Fruit fly (Drosophila melanogaster): ENCODE measurements around the gene CG7049.

Gene CG7049

DNA sequence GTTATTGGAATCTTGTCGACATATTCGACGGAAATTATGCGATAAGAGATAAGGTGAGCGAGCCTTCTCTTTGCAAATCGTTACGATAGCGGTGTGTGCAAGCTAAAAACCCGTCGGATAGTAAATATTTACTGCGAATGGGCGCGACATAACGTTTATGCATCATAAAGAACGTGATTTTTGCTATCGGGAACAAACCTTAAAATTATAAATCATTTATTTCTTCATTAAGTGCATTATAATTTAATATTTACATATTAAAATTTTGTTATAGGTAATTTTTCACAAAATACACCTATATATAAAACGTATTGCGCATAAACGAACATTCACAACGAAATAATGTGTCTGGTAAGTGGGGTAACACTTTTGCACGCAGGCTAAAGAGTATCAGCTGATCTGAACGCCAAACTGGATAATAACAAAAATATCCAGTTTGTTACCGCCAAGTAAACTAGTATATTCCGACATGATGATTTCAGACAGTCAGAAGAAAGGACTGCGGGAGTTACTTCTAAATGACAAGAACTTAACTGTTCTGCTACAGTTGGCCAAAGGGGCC is 29.8 kb upstream of the CG7049 start, which contains the start of the genes Gk1 and CG13876:
TSS of gene Gk1 (minus strand) at position 122 of the 562 bp plus-strand sequence.
TSS of gene CG13876 (plus strand) at position 412 of the 562 bp plus-strand sequence.
- TF ChIP-seq nerfin-1 (tag; optimal IDR thresholded peaks at IDR 0.05) (peak; percentile 95), Camta (GFP tag; optimal IDR thresholded peaks at IDR 0.05) (peak; percentile 44), CG10565 (GFP tag; optimal IDR thresholded peaks at IDR 0.05) (peak; percentile 6), az2 (GFP tag; optimal IDR thresholded peaks at IDR 0.05) (peak; percentile 87), CG4360 (GFP tag; IDR thresholded peaks at IDR 0.05) (peak; percentile 72), CG9797 (GFP tag; optimal IDR thresholded peaks at IDR 0.05) (peak; percentile 24), CG7839 (tag; optimal IDR thresholded peaks at IDR 0.05) (peak; percentile 97), rib (GFP tag; IDR thresholded peaks at IDR 0.05) (peak; percentile 94), sob (GFP tag; IDR thresholded peaks at IDR 0.05) (peak; percentile 95), CG12769 (tag; optimal IDR thresholded peaks at IDR 0.05) (peak; percentile 95), CG10959 (GFP tag; IDR thresholded peaks at IDR 0.05) (peak; percentile 81), Opbp (GFP tag; IDR thresholded peaks at IDR 0.05; ENCODE audit: partially characterized antibody) (no peak), NC2β (GFP tag; optimal IDR thresholded peaks at IDR 0.05) (no peak), CG11456 (GFP tag; IDR thresholded peaks at IDR 0.05) (peak; percentile 82; the same call in 2 of the 3 replicates), CG11723 (GFP tag; optimal IDR thresholded peaks at IDR 0.05) (no peak), CG8281 (tag; optimal IDR thresholded peaks at IDR 0.05) (peak; percentile 85), ro (GFP tag; IDR thresholded peaks at IDR 0.05) (peak; percentile 78), ssp (GFP tag; IDR thresholded peaks at IDR 0.05) (peak; percentile 78), Adf1 (GFP tag; IDR thresholded peaks at IDR 0.05) (peak; percentile 83), fd102C (GFP tag; optimal IDR thresholded peaks at IDR 0.05) (peak; percentile 69), CG4707 (GFP tag; optimal IDR thresholded peaks at IDR 0.05) (peak; percentile 76), CG10147 (GFP tag; optimal IDR thresholded peaks at IDR 0.05) (peak; percentile 97), E2f1 (GFP tag; IDR thresholded peaks at IDR 0.05) (peak; percentile 93), Hr78 (GFP tag; optimal IDR thresholded peaks at IDR 0.05) (no peak), Dip3 (GFP tag; optimal IDR thresholded peaks at IDR 0.05) (peak; percentile 45), nmo (GFP tag; optimal IDR thresholded peaks at IDR 0.05) (peak; percentile 97), CG12391 (tag; optimal IDR thresholded peaks at IDR 0.05) (peak; percentile 98), twi (tag; optimal IDR thresholded peaks at IDR 0.05) (peak; percentile 88), exex (tag; optimal IDR thresholded peaks at IDR 0.05) (peak; percentile 91), CG7928 (GFP tag; optimal IDR thresholded peaks at IDR 0.05) (peak; percentile 75), Ptx1 (GFP tag; IDR thresholded peaks at IDR 0.05) (peak; percentile 93), dimm (GFP tag; IDR thresholded peaks at IDR 0.05) (peak; percentile 82), Sox102F (GFP tag; optimal IDR thresholded peaks at IDR 0.05) (peak; percentile 97), CG3726 (GFP tag; IDR thresholded peaks at IDR 0.05) (peak; percentile 83), CG30020 (tag; optimal IDR thresholded peaks at IDR 0.05) (peak; percentile 85), CG15514 (GFP tag; optimal IDR thresholded peaks at IDR 0.05) (peak; percentile 91), HLH3B (GFP tag; IDR thresholded peaks at IDR 0.05) (peak; percentile 94), Side (GFP tag; optimal IDR thresholded peaks at IDR 0.05) (peak; percentile 45), CG16813 (GFP tag; IDR thresholded peaks at IDR 0.05; ENCODE audit: partially characterized antibody) (no peak), Lim3 (GFP tag; IDR thresholded peaks at IDR 0.05) (peak; percentile 29; the same call in 1 of the 2 replicates), CG18599 (GFP tag; optimal IDR thresholded peaks at IDR 0.05) (peak; percentile 97), CG8765 (GFP tag; IDR thresholded peaks at IDR 0.05) (peak; percentile 75; the same call in 1 of the 2 replicates), CG18011 (GFP tag; optimal IDR thresholded peaks at IDR 0.05) (peak; percentile 80), CG15479 (GFP tag; optimal IDR thresholded peaks at IDR 0.05) (peak; percentile 82), caup (GFP tag; optimal IDR thresholded peaks at IDR 0.05; ENCODE audit: severe bottlenecking) (peak; percentile 95), fd96Cb (tag; optimal IDR thresholded peaks at IDR 0.05) (peak; percentile 92), CG17186 (GFP tag; optimal IDR thresholded peaks at IDR 0.05) (peak; percentile 48), bab2 (GFP tag; optimal IDR thresholded peaks at IDR 0.05) (peak; percentile 42), trem (tag; optimal IDR thresholded peaks at IDR 0.05) (peak; percentile 93)
